Worm (Caenorhabditis elegans): Measurements from ENCODE around the gene srz-83.

srz-83 gene

DNA sequence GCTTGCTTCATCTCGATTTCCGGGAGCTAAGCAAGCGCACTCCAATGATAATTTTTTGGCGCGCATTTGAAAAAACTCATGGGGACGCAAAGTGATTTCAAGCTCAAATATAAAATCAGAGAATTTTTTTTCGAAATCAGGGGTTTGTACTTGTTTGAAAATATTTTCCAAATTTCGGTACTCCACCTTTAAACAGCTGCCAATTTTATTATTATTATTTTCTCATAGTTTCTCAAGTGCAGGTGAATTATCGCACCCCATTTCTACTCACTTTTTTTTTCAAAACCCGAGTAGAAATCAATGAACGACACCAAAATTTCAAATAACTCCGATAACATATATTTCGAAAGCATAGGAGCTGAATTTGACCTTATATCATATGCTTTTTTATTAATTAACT is at the start of gene srz-83:
Gene srz-83 (plus strand): TSS at position 301 of the 400 bp plus-strand sequence.
- TF ChIP-seq snpc-4 (tag; optimal IDR thresholded peaks at IDR 0.05) = no peak
- TF ChIP-seq ceh-39 (tag; optimal IDR thresholded peaks at IDR 0.05) = no peak
- TF ChIP-seq bed-3 (GFP tag; optimal IDR thresholded peaks at IDR 0.05) = no peak
- no peak for TF ChIP-seq unc-120 (tag; optimal IDR thresholded peaks at IDR 0.05; ENCODE audit: poor library complexity, severe bottlenecking)
- TF ChIP-seq mep-1 (tag; optimal IDR thresholded peaks at IDR 0.05) = no peak
- no peak for TF ChIP-seq M03D4.4 (tag; optimal IDR thresholded peaks at IDR 0.05)
- TF ChIP-seq zip-8 (tag; optimal IDR thresholded peaks at IDR 0.05) = no peak
- no peak for TF ChIP-seq lin-13 (tag; optimal IDR thresholded peaks at IDR 0.05)
- no peak for TF ChIP-seq drap-1 (GFP tag; optimal IDR thresholded peaks at IDR 0.05)
- TF ChIP-seq sem-2 (GFP tag; optimal IDR thresholded peaks at IDR 0.05) = no peak
- no peak for TF ChIP-seq ham-2 (GFP tag; optimal IDR thresholded peaks at IDR 0.05)
- no peak for TF ChIP-seq pha-4 (tag; optimal IDR thresholded peaks at IDR 0.05)
- TF ChIP-seq unc-62 (GFP tag; optimal IDR thresholded peaks at IDR 0.05) = no peak
- no peak for TF ChIP-seq nhr-237 (tag; optimal IDR thresholded peaks at IDR 0.05)
- TF ChIP-seq elt-3 (tag; optimal IDR thresholded peaks at IDR 0.05) = no peak
- no peak for TF ChIP-seq lin-32 (GFP tag; optimal IDR thresholded peaks at IDR 0.05)
- no peak for TF ChIP-seq nhr-28 (tag; optimal IDR thresholded peaks at IDR 0.05)
- no peak for TF ChIP-seq nhr-12 (tag; optimal IDR thresholded peaks at IDR 0.05)
- no peak for TF ChIP-seq ceh-83 (GFP tag; optimal IDR thresholded peaks at IDR 0.05)

DNA sequence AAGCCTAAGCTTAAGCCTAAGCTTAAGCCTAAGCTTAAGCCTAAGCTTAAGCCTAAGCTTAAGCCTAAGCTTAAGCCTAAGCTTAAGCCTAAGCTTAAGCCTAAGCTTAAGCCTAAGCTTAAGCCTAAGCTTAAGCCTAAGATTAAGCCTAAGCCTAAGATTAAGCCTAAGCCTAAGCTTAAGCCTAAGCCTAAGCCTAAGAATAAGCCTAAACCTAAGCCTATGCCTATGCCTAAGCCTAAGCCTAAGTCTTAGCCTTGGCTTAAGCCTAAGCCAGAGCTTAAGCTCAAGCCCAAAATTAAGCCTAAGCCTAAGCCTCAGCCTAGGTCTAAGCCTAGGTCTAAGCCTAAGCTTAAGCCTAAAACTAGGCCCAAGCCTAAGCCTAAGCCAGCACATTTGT is 48.8 kb upstream of the srz-83 start:
- peak; percentile 71 for TF ChIP-seq ham-2 (GFP tag; optimal IDR thresholded peaks at IDR 0.05)

DNA sequence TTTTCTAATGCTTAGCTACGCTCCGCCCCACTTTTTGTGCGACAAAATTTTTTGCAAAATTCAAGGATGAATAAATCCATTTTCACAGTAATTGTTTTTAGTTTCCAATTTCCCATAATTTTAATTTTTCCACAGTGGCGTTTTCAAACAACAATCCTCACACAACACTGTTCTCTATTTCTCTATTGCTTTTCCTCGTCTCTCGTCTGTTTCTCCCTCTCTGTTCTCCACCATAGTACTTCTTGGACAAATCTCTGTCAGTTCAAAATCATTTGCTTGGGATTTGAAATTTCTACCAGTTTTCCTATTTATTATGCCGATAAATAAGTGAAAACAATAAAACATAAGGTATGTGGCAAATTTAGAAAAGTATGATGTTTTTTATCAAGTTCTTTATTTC is 41.0 kb upstream of the srz-83 start, which contains the start of gene F58E2.4:
Gene F58E2.4 (plus strand): TSS at position 134 of the 400 bp plus-strand sequence.
- no peak for TF ChIP-seq nhr-2 (tag; optimal IDR thresholded peaks at IDR 0.05)
- no peak for TF ChIP-seq lin-32 (GFP tag; optimal IDR thresholded peaks at IDR 0.05)
- TF ChIP-seq unc-39 (tag; optimal IDR thresholded peaks at IDR 0.05) = no peak
- no peak for TF ChIP-seq M03D4.4 (tag; optimal IDR thresholded peaks at IDR 0.05)
- no peak for TF ChIP-seq ces-1 (GFP tag; optimal IDR thresholded peaks at IDR 0.05)
- no peak for TF ChIP-seq lsy-2 (tag; optimal IDR thresholded peaks at IDR 0.05)

DNA sequence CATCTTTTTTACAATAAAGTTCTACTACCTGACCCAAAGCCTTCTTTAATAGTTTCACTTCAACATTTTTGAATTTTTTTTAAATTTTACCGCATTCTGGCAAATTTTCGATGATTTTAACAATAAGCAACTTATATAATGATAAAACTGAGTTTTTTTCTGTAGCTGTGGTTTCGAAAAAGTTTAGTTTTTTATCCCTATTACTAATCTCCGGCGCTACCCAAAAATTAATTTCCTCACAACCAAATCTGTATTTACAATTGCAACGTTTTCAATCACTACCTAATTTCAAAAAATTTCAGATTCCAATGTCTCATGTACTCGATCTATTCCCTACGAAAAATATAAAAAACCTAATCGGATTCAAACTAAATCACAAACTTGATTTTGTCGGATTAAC is 37.1 kb upstream of the srz-83 start, which contains the start of gene F58E2.3:
Gene F58E2.3 (plus strand): TSS at position 301 of the 400 bp plus-strand sequence.
- TF ChIP-seq hlh-1 (tag; optimal IDR thresholded peaks at IDR 0.05) (no peak), blmp-1 (tag; optimal IDR thresholded peaks at IDR 0.05) (no peak), cnd-1 (tag; optimal IDR thresholded peaks at IDR 0.05) (no peak), nhr-12 (tag; optimal IDR thresholded peaks at IDR 0.05) (no peak), elt-1 (tag; optimal IDR thresholded peaks at IDR 0.05; ENCODE audit: borderline replicate concordance, insufficient read depth) (no peak)

ce11 chrIV:3467751-3468150 is 36.5 kb upstream of the srz-83 start:
- TF ChIP-seq unc-120 (tag; optimal IDR thresholded peaks at IDR 0.05; ENCODE audit: poor library complexity, severe bottlenecking) (no peak), unc-39 (tag; optimal IDR thresholded peaks at IDR 0.05) (no peak), lsy-2 (tag; optimal IDR thresholded peaks at IDR 0.05) (no peak), hlh-1 (tag; optimal IDR thresholded peaks at IDR 0.05) (no peak), unc-62 (GFP tag; optimal IDR thresholded peaks at IDR 0.05) (no peak), lin-32 (GFP tag; optimal IDR thresholded peaks at IDR 0.05) (no peak), nhr-2 (tag; optimal IDR thresholded peaks at IDR 0.05) (no peak), snpc-4 (tag; optimal IDR thresholded peaks at IDR 0.05) (no peak), elt-1 (tag; optimal IDR thresholded peaks at IDR 0.05; ENCODE audit: borderline replicate concordance, insufficient read depth) (no peak), lin-13 (tag; optimal IDR thresholded peaks at IDR 0.05) (no peak), zip-8 (tag; optimal IDR thresholded peaks at IDR 0.05) (no peak), M03D4.4 (tag; optimal IDR thresholded peaks at IDR 0.05) (no peak), nhr-237 (tag; optimal IDR thresholded peaks at IDR 0.05) (no peak), pha-4 (tag; optimal IDR thresholded peaks at IDR 0.05) (no peak), mls-2 (tag; optimal IDR thresholded peaks at IDR 0.05) (no peak)

- no peak for TF ChIP-seq nhr-76 (tag; optimal IDR thresholded peaks at IDR 0.05)
- no peak for TF ChIP-seq lsy-2 (tag; optimal IDR thresholded peaks at IDR 0.05)
- TF ChIP-seq ztf-11 (tag; optimal IDR thresholded peaks at IDR 0.05) = no peak
- TF ChIP-seq ces-1 (GFP tag; optimal IDR thresholded peaks at IDR 0.05) = no peak
- no peak for TF ChIP-seq hlh-1 (tag; optimal IDR thresholded peaks at IDR 0.05)
- TF ChIP-seq tbx-8 (GFP tag; optimal IDR thresholded peaks at IDR 0.05) = no peak
- no peak for TF ChIP-seq cnd-1 (tag; optimal IDR thresholded peaks at IDR 0.05)
- no peak for TF ChIP-seq elt-3 (tag; optimal IDR thresholded peaks at IDR 0.05)
- no peak for TF ChIP-seq snpc-4 (tag; optimal IDR thresholded peaks at IDR 0.05)
- no peak for TF ChIP-seq mab-5 (tag; optimal IDR thresholded peaks at IDR 0.05)
- TF ChIP-seq bed-3 (GFP tag; optimal IDR thresholded peaks at IDR 0.05) = no peak
- no peak for TF ChIP-seq nhr-237 (tag; optimal IDR thresholded peaks at IDR 0.05)
These were observed 34.5 kb upstream of the srz-83 start, which contains the start of gene F58E2.2 for ce11 chrIV:3469742-3470141. TSS of gene F58E2.2 (plus strand) at chrIV:3470042.

Data from whole organism, mixed stage, embryonic.